Fruit fly (Drosophila melanogaster) whole organism, pupa: ENCODE data around the gene rost.
A peak's percentile ranks its signal among the peaks of the same experiment; 100 is the strongest.

ENCODE experiments used
- CG12605 ChIP-seq: fragments of 200-800 bp; sonication (Bioruptor generic); IDR thresholded peaks from 2 replicates; pipeline ENCODE4 v1.3.6; 2022; ENCODE audit warnings: missing biosample characterization, missing genetic modification characterization
- CG34367 ChIP-seq: fragments of 200-800 bp; sonication (Bioruptor generic); optimal IDR thresholded peaks from 2 replicates; lab custom pipeline; 2018; ENCODE audit warnings: missing biosample characterization, mild to moderate bottlenecking, missing genetic modification characterization
- CG8159 ChIP-seq: fragments of 200-800 bp; sonication (Bioruptor generic); optimal IDR thresholded peaks from 3 replicates; lab custom pipeline; 2018; ENCODE audit warnings: missing biosample characterization, mild to moderate bottlenecking, missing genetic modification characterization, moderate library complexity
- CG9948 ChIP-seq: fragments of 200-800 bp; sonication (Bioruptor generic); optimal IDR thresholded peaks from 2 replicates; lab custom pipeline; 2018; ENCODE audit warnings: missing biosample characterization, mild to moderate bottlenecking, missing genetic modification characterization, moderate library complexity
- gl ChIP-seq: fragments of 200-800 bp; sonication (Bioruptor generic); optimal IDR thresholded peaks from 2 replicates; lab custom pipeline; 2018; ENCODE audit warnings: missing biosample characterization, mild to moderate bottlenecking, missing genetic modification characterization

DNA sequence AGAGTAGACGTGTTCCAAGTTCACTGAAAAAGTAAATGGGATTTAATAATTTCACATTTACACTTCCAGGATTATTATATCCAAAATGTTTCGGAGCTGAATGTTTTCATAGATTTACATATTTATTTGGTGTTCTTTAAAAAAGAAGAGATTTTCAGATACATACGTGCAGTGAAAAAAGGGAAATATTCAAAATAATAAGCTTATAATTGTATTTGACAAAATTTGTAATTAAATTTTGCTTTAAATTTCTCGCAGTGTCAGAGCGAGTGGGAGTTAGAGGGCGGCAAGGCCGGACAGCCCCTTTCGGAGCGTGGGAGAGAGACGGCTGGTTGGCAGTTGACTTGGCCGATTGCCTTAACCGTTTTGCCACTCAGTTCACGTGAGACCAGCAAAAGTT, 52.3 kb downstream of the rost start, which contains the start of gene Tsp29Fb:
- no peak for TF ChIP-seq CG9948 (tag; lab: Kevin White, UChicago)
- TF ChIP-seq gl (tag; lab: Kevin White, UChicago) = no peak
- peak; percentile 59 for TF ChIP-seq CG8159
- no peak for TF ChIP-seq CG12605 (GFP tag; lab: Robert Waterston, UW)
- no peak for TF ChIP-seq CG34367 (tag; lab: Kevin White, UChicago)
